Worm (Caenorhabditis elegans): Measurements from ENCODE around the gene T04C9.2.
A peak's percentile ranks its signal among the peaks of the same experiment; 100 is the strongest.

The T04C9.2 gene

ce11 chrIII:5998640-5999039 lies 7.0 kb downstream of the T04C9.2 start:
- TF ChIP-seq lin-14 (GFP tag; optimal IDR thresholded peaks at IDR 0.05) = peak; percentile 55
- no peak for TF ChIP-seq unc-62 (GFP tag; optimal IDR thresholded peaks at IDR 0.05)
- peak; percentile 37 for TF ChIP-seq ceh-8 (GFP tag; optimal IDR thresholded peaks at IDR 0.05)
- no peak for TF ChIP-seq ceh-82 (tag; optimal IDR thresholded peaks at IDR 0.05)
- peak; percentile 67 for TF ChIP-seq unc-86 (tag; optimal IDR thresholded peaks at IDR 0.05)
- 0 out of 2 replicates have a peak, but pooled peaks have one; percentile 7 for TF ChIP-seq mab-9 (GFP tag; IDR thresholded peaks at IDR 0.05)
- TF ChIP-seq aha-1 (tag; optimal IDR thresholded peaks at IDR 0.05) = no peak
- TF ChIP-seq jun-1 (tag; optimal IDR thresholded peaks at IDR 0.05) = no peak
- TF ChIP-seq hlh-4 (tag; optimal IDR thresholded peaks at IDR 0.05) = no peak
- TF ChIP-seq fkh-10 (GFP tag; optimal IDR thresholded peaks at IDR 0.05) = no peak
- no peak for TF ChIP-seq C34B4.2 (tag; optimal IDR thresholded peaks at IDR 0.05)
- no peak for TF ChIP-seq skn-1 (tag; optimal IDR thresholded peaks at IDR 0.05)
- TF ChIP-seq nhr-77 (tag; optimal IDR thresholded peaks at IDR 0.05) = no peak
- no peak for TF ChIP-seq ets-5 (GFP tag; IDR thresholded peaks at IDR 0.05)
- no peak for TF ChIP-seq ceh-90 (tag; optimal IDR thresholded peaks at IDR 0.05)
- no peak for TF ChIP-seq nhr-20 (tag; optimal IDR thresholded peaks at IDR 0.05)
- TF ChIP-seq alr-1 (tag; optimal IDR thresholded peaks at IDR 0.05; ENCODE audit: borderline replicate concordance) = no peak
- TF ChIP-seq fkh-8 (tag; optimal IDR thresholded peaks at IDR 0.05) = peak; percentile 36
- TF ChIP-seq nhr-76 (tag; optimal IDR thresholded peaks at IDR 0.05) = no peak
- TF ChIP-seq swsn-7 (tag; optimal IDR thresholded peaks at IDR 0.05) = no peak
- TF ChIP-seq lin-39 (tag; optimal IDR thresholded peaks at IDR 0.05) = no peak
- TF ChIP-seq unc-130 (tag; optimal IDR thresholded peaks at IDR 0.05) = no peak
- TF ChIP-seq nhr-47 (tag; optimal IDR thresholded peaks at IDR 0.05) = no peak
- TF ChIP-seq ceh-63 (GFP tag; optimal IDR thresholded peaks at IDR 0.05) = no peak
- no peak for TF ChIP-seq mef-2 (tag; optimal IDR thresholded peaks at IDR 0.05)

ce11 chrIII:5999629-6000028 lies 7.9 kb downstream of the T04C9.2 start:
- peak; percentile 20 to 62 for TF ChIP-seq lsy-2 (tag; optimal IDR thresholded peaks at IDR 0.05)
- TF ChIP-seq xbp-1 (tag; optimal IDR thresholded peaks at IDR 0.05) = peak; percentile 32
- TF ChIP-seq fkh-10 (GFP tag; optimal IDR thresholded peaks at IDR 0.05) = peak; percentile 15
- TF ChIP-seq aha-1 (tag; optimal IDR thresholded peaks at IDR 0.05) = no peak
- no peak for TF ChIP-seq hlh-4 (tag; optimal IDR thresholded peaks at IDR 0.05)
- TF ChIP-seq lin-14 (GFP tag; optimal IDR thresholded peaks at IDR 0.05) = peak; percentile 80
- TF ChIP-seq mab-9 (GFP tag; IDR thresholded peaks at IDR 0.05) = no peak
- peak; percentile 25 for TF ChIP-seq snu-23 (GFP tag; optimal IDR thresholded peaks at IDR 0.05)
- TF ChIP-seq lir-3 (tag; optimal IDR thresholded peaks at IDR 0.05; ENCODE audit: poor library complexity) = no peak
- no peak for TF ChIP-seq rnt-1 (tag; optimal IDR thresholded peaks at IDR 0.05)
- peak in 2 of 3 experiments; percentile 14 to 43 for TF ChIP-seq ceh-82 (tag; optimal IDR thresholded peaks at IDR 0.05)
- peak; percentile 23 for TF ChIP-seq swsn-7 (tag; optimal IDR thresholded peaks at IDR 0.05)
- 0 out of 2 replicates have a peak, but pooled peaks have one; percentile 7 for TF ChIP-seq isw-1 (GFP tag; IDR thresholded peaks at IDR 0.05)
- peak; percentile 74 for TF ChIP-seq fkh-8 (tag; optimal IDR thresholded peaks at IDR 0.05)
- TF ChIP-seq ztf-11 (tag; optimal IDR thresholded peaks at IDR 0.05) = no peak
- no peak for TF ChIP-seq F16B12.6 (tag; optimal IDR thresholded peaks at IDR 0.05)
- TF ChIP-seq nhr-19 (GFP tag; conservative IDR thresholded peaks at IDR 0.05) = 0 out of 2 replicates have a peak, but pooled peaks have one; percentile 2
- TF ChIP-seq lin-35 (GFP tag; optimal IDR thresholded peaks at IDR 0.05) = peak in 1 of 2 experiments; percentile 35
- peak; percentile 17 for TF ChIP-seq nhr-47 (tag; optimal IDR thresholded peaks at IDR 0.05)
- peak; percentile 52 for TF ChIP-seq nhr-71 (tag; optimal IDR thresholded peaks at IDR 0.05)
- no peak for TF ChIP-seq hpl-2 (GFP tag; optimal IDR thresholded peaks at IDR 0.05)
- TF ChIP-seq efl-1 (optimal IDR thresholded peaks at IDR 0.05) = peak in 1 of 2 experiments; percentile 20
- no peak for TF ChIP-seq efl-1 (GFP tag; optimal IDR thresholded peaks at IDR 0.05 in 1 of 2)
- no peak for TF ChIP-seq hlh-17 (GFP tag; optimal IDR thresholded peaks at IDR 0.05; ENCODE audit: borderline replicate concordance)
- no peak for TF ChIP-seq unc-62 (GFP tag; optimal IDR thresholded peaks at IDR 0.05)
- TF ChIP-seq efl-3 (GFP tag; optimal IDR thresholded peaks at IDR 0.05) = no peak
- peak; percentile 77 for TF ChIP-seq dsc-1 (tag; optimal IDR thresholded peaks at IDR 0.05)
- TF ChIP-seq pax-3 (tag; optimal IDR thresholded peaks at IDR 0.05) = peak; percentile 44
